Fruit fly (Drosophila melanogaster) whole organism, embryonic: Measurements from ENCODE around the gene CG14402.

Source experiments
- CG10274 ChIP-seq: fragments of 200-800 bp; sonication (Bioruptor generic); optimal IDR thresholded peaks from 3 replicates; lab custom pipeline; 2017; ENCODE audit warnings: missing biosample characterization, mild to moderate bottlenecking, missing genetic modification characterization
- CG1233 ChIP-seq: fragments of 200-800 bp; sonication (Bioruptor generic); optimal IDR thresholded peaks from 4 replicates; lab custom pipeline; 2018; ENCODE audit warnings: missing biosample characterization, mild to moderate bottlenecking, missing genetic modification characterization
- CG12744 ChIP-seq: fragments of 200-800 bp; sonication (Bioruptor generic); optimal IDR thresholded peaks from 2 replicates; lab custom pipeline; 2016; ENCODE audit warnings: missing biosample characterization, missing genetic modification characterization
- CG13775 ChIP-seq: fragments of 200-800 bp; sonication (Bioruptor generic); optimal IDR thresholded peaks from 3 replicates; lab custom pipeline; 2017; ENCODE audit warnings: missing biosample characterization, mild to moderate bottlenecking, missing genetic modification characterization
- CG15269 ChIP-seq: fragments of 200-800 bp; sonication (Bioruptor generic); optimal IDR thresholded peaks from 2 replicates; lab custom pipeline; 2018; ENCODE audit warnings: missing biosample characterization, mild to moderate bottlenecking, missing genetic modification characterization, moderate library complexity
- CG15514 ChIP-seq: fragments of 200-800 bp; sonication (Bioruptor generic); optimal IDR thresholded peaks from 3 replicates; lab custom pipeline; 2017; ENCODE audit warnings: missing biosample characterization, missing genetic modification characterization, mild to moderate bottlenecking, moderate library complexity, missing genetic modification reagents
- CG2678 ChIP-seq: fragments of 200-800 bp; sonication (Bioruptor generic); optimal IDR thresholded peaks from 3 replicates; lab custom pipeline; 2019; ENCODE audit warnings: missing biosample characterization, mild to moderate bottlenecking, missing genetic modification characterization, moderate library complexity
- CG31365 ChIP-seq: fragments of 200-800 bp; sonication (Bioruptor generic); optimal IDR thresholded peaks from 2 replicates; lab custom pipeline; 2018; ENCODE audit warnings: missing biosample characterization, mild to moderate bottlenecking, missing genetic modification characterization
- CG34224 ChIP-seq: fragments of 200-800 bp; sonication (Bioruptor generic); IDR thresholded peaks from 3 replicates; pipeline ENCODE4 v1.3.6; 2022; ENCODE audit warnings: missing biosample characterization, missing genetic modification characterization; ENCODE audit not compliant: partially characterized antibody
- CG4282 ChIP-seq: fragments of 200-800 bp; sonication (Bioruptor generic); optimal IDR thresholded peaks from 2 replicates; lab custom pipeline; 2016; ENCODE audit warnings: missing biosample characterization, missing genetic modification characterization
- CG4404 ChIP-seq: fragments of 200-800 bp; sonication (Bioruptor generic); IDR thresholded peaks from 2 replicates; pipeline ENCODE4 v1.3.6; 2022; ENCODE audit warnings: missing biosample characterization, missing genetic modification characterization
- CG4707 ChIP-seq: fragments of 200-800 bp; sonication (Bioruptor generic); optimal IDR thresholded peaks from 2 replicates; lab custom pipeline; 2018; ENCODE audit warnings: missing biosample characterization, mild to moderate bottlenecking, missing genetic modification characterization, moderate library complexity
- CG5245 ChIP-seq: fragments of 200-800 bp; sonication (Bioruptor generic); optimal IDR thresholded peaks from 3 replicates; lab custom pipeline; 2016; ENCODE audit warnings: missing biosample characterization, missing genetic modification characterization
- CG6175 ChIP-seq: fragments of 200-800 bp; sonication (Bioruptor generic); IDR thresholded peaks from 3 replicates; pipeline ENCODE4 v1.3.6; 2022; ENCODE audit warnings: missing biosample characterization, missing genetic modification characterization
- CG6791 ChIP-seq: fragments of 200-800 bp; sonication (Bioruptor generic); IDR thresholded peaks from 3 replicates; pipeline ENCODE4 v1.3.6; 2022; ENCODE audit warnings: missing biosample characterization, missing genetic modification characterization; ENCODE audit not compliant: partially characterized antibody
- CG7372 ChIP-seq: fragments of 200-800 bp; sonication (Bioruptor generic); IDR thresholded peaks from 2 replicates; pipeline ENCODE4 v1.3.6; 2022; ENCODE audit warnings: missing biosample characterization, missing genetic modification characterization
- CG7839 ChIP-seq: fragments of 200-800 bp; sonication (Bioruptor generic); optimal IDR thresholded peaks from 3 replicates; lab custom pipeline; 2018; ENCODE audit warnings: missing biosample characterization, mild to moderate bottlenecking, missing genetic modification characterization, moderate library complexity
- CG8281 ChIP-seq: fragments of 200-800 bp; sonication (Bioruptor generic); optimal IDR thresholded peaks from 2 replicates; lab custom pipeline; 2018; ENCODE audit warnings: missing biosample characterization, mild to moderate bottlenecking, missing genetic modification characterization, moderate library complexity
- CkIIα-i1 ChIP-seq: fragments of 200-800 bp; sonication (Bioruptor generic); IDR thresholded peaks from 2 replicates; pipeline ENCODE4 v1.3.6; 2022; ENCODE audit warnings: missing biosample characterization, missing genetic modification characterization
- Fer2 ChIP-seq: fragments of 200-800 bp; sonication (Bioruptor generic); optimal IDR thresholded peaks from 2 replicates; lab custom pipeline; 2018; ENCODE audit warnings: missing biosample characterization, mild to moderate bottlenecking, missing genetic modification characterization, moderate library complexity
- HmgZ ChIP-seq: fragments of 200-800 bp; sonication (Bioruptor generic); optimal IDR thresholded peaks from 2 replicates; lab custom pipeline; 2018; ENCODE audit warnings: missing biosample characterization, mild to moderate bottlenecking, missing genetic modification characterization
- Taf1 ChIP-seq: fragments of 200-800 bp; sonication (Bioruptor generic); IDR thresholded peaks from 2 replicates; pipeline ENCODE4 v1.3.6; 2022; ENCODE audit warnings: missing biosample characterization, missing genetic modification characterization
- Tbp ChIP-seq: fragments of >200 bp; optimal IDR thresholded peaks from 2 replicates; lab custom pipeline; 2018; ENCODE audit warnings: missing biosample characterization, missing genetic modification characterization
- YL-1 ChIP-seq: fragments of 200-800 bp; sonication (Bioruptor generic); optimal IDR thresholded peaks from 3 replicates; lab custom pipeline; 2017; ENCODE audit warnings: missing biosample characterization, mild to moderate bottlenecking, missing genetic modification characterization
- abd-A ChIP-seq: fragments of 200-800 bp; sonication (Bioruptor generic); optimal IDR thresholded peaks from 3 replicates; lab custom pipeline; 2019; ENCODE audit warnings: missing biosample characterization, mild to moderate bottlenecking, missing genetic modification characterization, moderate library complexity
- bigmax ChIP-seq: fragments of 200-800 bp; sonication (Bioruptor generic); optimal IDR thresholded peaks from 2 replicates; lab custom pipeline; 2018; ENCODE audit warnings: missing biosample characterization, mild to moderate bottlenecking, missing genetic modification characterization
- cas ChIP-seq: fragments of 200-800 bp; sonication (Bioruptor generic); IDR thresholded peaks from 2 replicates; pipeline ENCODE4 v1.3.6; 2022; ENCODE audit warnings: missing biosample characterization, missing genetic modification characterization
- cato ChIP-seq: fragments of 200-800 bp; sonication (Bioruptor generic); optimal IDR thresholded peaks from 2 replicates; lab custom pipeline; 2016; ENCODE audit warnings: missing biosample characterization, missing genetic modification characterization, borderline replicate concordance
- chif ChIP-seq, 2 experiments: fragments of 200-800 bp; sonication (Bioruptor generic); optimal IDR thresholded peaks; 3 replicates each; lab custom pipeline; 2016; ENCODE audit warnings: missing biosample characterization in 2 of 2, missing genetic modification characterization in 2 of 2
- ci ChIP-seq: fragments of 200-800 bp; sonication (Bioruptor generic); IDR thresholded peaks from 3 replicates; pipeline ENCODE4 v1.3.6; 2022; ENCODE audit warnings: missing biosample characterization, missing genetic modification characterization
- eyg ChIP-seq: fragments of 200-800 bp; sonication (Bioruptor generic); optimal IDR thresholded peaks from 3 replicates; lab custom pipeline; 2016; ENCODE audit warnings: missing biosample characterization, missing genetic modification characterization
- fu2 ChIP-seq: fragments of 200-800 bp; sonication (Bioruptor generic); optimal IDR thresholded peaks from 2 replicates; lab custom pipeline; 2016; ENCODE audit warnings: missing biosample characterization, missing genetic modification characterization
- jing ChIP-seq: fragments of 200-800 bp; sonication (Bioruptor generic); optimal IDR thresholded peaks from 2 replicates; lab custom pipeline; 2018; ENCODE audit warnings: missing biosample characterization, mild to moderate bottlenecking, missing genetic modification characterization
- kay ChIP-seq: fragments of 200-800 bp; sonication (Bioruptor generic); optimal IDR thresholded peaks from 2 replicates; lab custom pipeline; 2016; ENCODE audit warnings: missing biosample characterization, missing genetic modification characterization
- knrl ChIP-seq: fragments of 200-800 bp; sonication (Bioruptor generic); IDR thresholded peaks from 3 replicates; pipeline ENCODE4 v1.3.6; 2022; ENCODE audit warnings: missing biosample characterization, missing genetic modification characterization; ENCODE audit not compliant: partially characterized antibody
- lab ChIP-seq: fragments of 200-800 bp; sonication (Bioruptor generic); optimal IDR thresholded peaks from 3 replicates; lab custom pipeline; 2017; ENCODE audit warnings: missing biosample characterization, missing genetic modification characterization, mild to moderate bottlenecking, moderate library complexity, missing genetic modification reagents
- lbe ChIP-seq: fragments of 200-800 bp; sonication (Bioruptor generic); optimal IDR thresholded peaks from 2 replicates; lab custom pipeline; 2016; ENCODE audit warnings: missing biosample characterization, mild to moderate bottlenecking, missing genetic modification characterization
- pb ChIP-seq: fragments of 200-800 bp; sonication (Bioruptor generic); optimal IDR thresholded peaks from 3 replicates; lab custom pipeline; 2016; ENCODE audit warnings: missing biosample characterization, missing genetic modification characterization
- ranshi ChIP-seq: fragments of 200-800 bp; sonication (Bioruptor generic); IDR thresholded peaks from 2 replicates; pipeline ENCODE4 v1.3.6; 2022; ENCODE audit warnings: missing biosample characterization, missing genetic modification characterization
- repo ChIP-seq: fragments of 200-800 bp; sonication (Bioruptor generic); optimal IDR thresholded peaks from 2 replicates; lab custom pipeline; 2016; ENCODE audit warnings: missing biosample characterization, missing genetic modification characterization
- ro ChIP-seq: fragments of 200-800 bp; sonication (Bioruptor generic); IDR thresholded peaks from 2 replicates; pipeline ENCODE4 v1.3.6; 2022; ENCODE audit warnings: missing biosample characterization, missing genetic modification characterization
- sd ChIP-seq: fragments of 200-800 bp; sonication (Bioruptor generic); optimal IDR thresholded peaks from 3 replicates; lab custom pipeline; 2018; ENCODE audit warnings: missing biosample characterization, mild to moderate bottlenecking, missing genetic modification characterization, moderate library complexity
- slp2 ChIP-seq: fragments of 200-800 bp; sonication (Bioruptor generic); optimal IDR thresholded peaks from 2 replicates; lab custom pipeline; 2016; ENCODE audit warnings: missing biosample characterization, missing genetic modification characterization
- so ChIP-seq: fragments of 200-800 bp; sonication (Bioruptor generic); IDR thresholded peaks from 3 replicates; pipeline ENCODE4 v1.3.6; 2022; ENCODE audit warnings: missing biosample characterization, missing genetic modification characterization
- stc ChIP-seq: fragments of 200-800 bp; sonication (Bioruptor generic); IDR thresholded peaks from 2 replicates; pipeline ENCODE4 v1.3.6; 2022; ENCODE audit warnings: missing biosample characterization, missing genetic modification characterization
- tll ChIP-seq, 2 experiments: fragments of 200-800 bp in 1 of 2; fragments of >200 bp in 1 of 2; sonication (Bioruptor generic) in 1 of 2; optimal IDR thresholded peaks; 2 replicates each; lab custom pipeline; 2017 to 2019; ENCODE audit warnings: missing biosample characterization in 2 of 2, missing genetic modification characterization in 2 of 2, mild to moderate bottlenecking in 1 of 2, moderate library complexity in 1 of 2
- vvl ChIP-seq: fragments of 200-800 bp; sonication (Bioruptor generic); IDR thresholded peaks from 2 replicates; pipeline ENCODE4 v1.3.6; 2022; ENCODE audit warnings: missing biosample characterization, missing genetic modification characterization
- zen2 ChIP-seq: fragments of 200-800 bp; sonication (Bioruptor generic); IDR thresholded peaks from 3 replicates; pipeline ENCODE4 v1.3.6; 2022; ENCODE audit warnings: missing biosample characterization, missing genetic modification characterization; ENCODE audit not compliant: partially characterized antibody

The CG14402 gene

DNA sequence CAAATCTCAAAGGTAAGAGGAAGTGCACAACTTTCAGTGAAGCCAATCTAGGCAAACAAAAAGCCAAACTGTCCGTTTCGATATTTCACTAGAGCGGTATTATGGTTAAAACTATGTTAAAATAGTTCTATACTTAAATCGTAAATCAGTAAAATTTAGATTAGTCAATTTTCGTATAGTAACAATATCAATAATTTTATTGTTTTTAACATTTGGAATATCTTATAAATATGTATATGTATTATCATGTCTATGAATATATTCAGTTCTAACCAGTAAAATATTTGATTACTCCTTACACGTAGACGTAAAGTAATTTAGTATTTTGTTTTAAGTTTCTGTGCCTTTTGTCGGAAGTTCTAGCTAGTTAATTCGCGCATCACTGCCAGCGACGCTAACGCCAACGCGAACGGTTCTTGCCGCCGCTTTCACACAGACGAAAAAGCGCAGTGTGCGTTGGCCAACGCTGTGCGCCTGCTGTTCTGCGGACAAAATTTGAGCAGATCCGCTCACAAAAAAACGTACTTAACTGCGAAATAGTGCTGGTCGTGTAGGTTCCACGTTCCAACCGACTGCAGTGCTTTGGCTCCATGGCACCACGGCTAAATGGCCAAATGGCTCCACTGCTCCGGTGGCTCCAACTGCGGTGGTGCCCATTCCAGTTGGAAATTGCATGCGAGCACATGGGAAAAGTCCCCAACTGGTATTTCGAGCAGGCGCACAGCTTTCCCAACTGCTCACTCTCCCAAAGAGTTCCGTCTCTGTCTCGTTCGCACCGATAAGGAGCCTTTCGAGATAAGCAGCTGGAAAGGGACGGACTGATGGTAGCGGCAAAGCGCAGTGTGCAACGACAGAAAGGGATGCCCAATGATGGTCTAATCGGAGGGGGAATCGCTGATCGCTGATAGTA, 25.6 kb upstream of the CG14402 start (continued):
- no peak for TF ChIP-seq CG15269 (tag; lab: Kevin White, UChicago)
- TF ChIP-seq ci (GFP tag; lab: Robert Waterston, UW), result peak; percentile 76
- TF ChIP-seq sd (tag; lab: Kevin White, UChicago), result peak; percentile 96
- no peak for TF ChIP-seq repo
- TF ChIP-seq CG13775 (GFP tag; lab: Kevin White, UChicago), result no peak
- TF ChIP-seq CG4707 (GFP tag; lab: Kevin White, UChicago), result peak; percentile 19
- no peak for TF ChIP-seq CG5245 (GFP tag; lab: Kevin White, UChicago)
- no peak for TF ChIP-seq eyg
- TF ChIP-seq lbe (GFP tag; lab: Kevin White, UChicago), result peak; percentile 39
- TF ChIP-seq cato, result no peak
- TF ChIP-seq CG12744 (GFP tag; lab: Kevin White, UChicago), result no peak
- TF ChIP-seq knrl, result peak; percentile 40; the same call in 2 of the 3 replicates
- TF ChIP-seq bigmax (GFP tag; lab: Kevin White, UChicago), result peak; percentile 25
- peak; percentile 23 for TF ChIP-seq CG2678
- TF ChIP-seq slp2 (GFP tag; lab: Kevin White, UChicago), result no peak
- peak; percentile 69 for TF ChIP-seq CG15514 (GFP tag; lab: Kevin White, UChicago)
- TF ChIP-seq Fer2 (tag; lab: Kevin White, UChicago), result no peak
- TF ChIP-seq CG8281 (tag; lab: Kevin White, UChicago), result no peak
- no peak for TF ChIP-seq ranshi (GFP tag; lab: Robert Waterston, UW)
- TF ChIP-seq zen2, result peak; percentile 61; the same call in 2 of the 3 replicates
- peak; percentile 49 for TF ChIP-seq lab (GFP tag; lab: Kevin White, UChicago)
- no peak for TF ChIP-seq chif (GFP tag; optimal IDR thresholded peaks at IDR 0.05; lab: Kevin White, UChicago)
- no peak for TF ChIP-seq CG10274 (GFP tag; lab: Kevin White, UChicago)
- no peak for TF ChIP-seq CG7839 (tag; lab: Kevin White, UChicago)
- TF ChIP-seq YL-1 (GFP tag; lab: Kevin White, UChicago), result no peak
- TF ChIP-seq HmgZ (tag; lab: Kevin White, UChicago), result peak; percentile 81
- no peak for TF ChIP-seq fu2 (GFP tag; lab: Kevin White, UChicago)
- no peak for TF ChIP-seq jing (GFP tag; lab: Kevin White, UChicago)
- TF ChIP-seq Tbp (GFP tag; lab: Kevin White, UChicago), result no peak
- peak; percentile 45 for TF ChIP-seq CG31365
- TF ChIP-seq pb (GFP tag; lab: Kevin White, UChicago), result no peak
- no peak for TF ChIP-seq CG7372 (GFP tag; lab: Robert Waterston, UW)
- TF ChIP-seq CG6175 (GFP tag; lab: Robert Waterston, UW), result peak; percentile 70; the same call in 1 of the 3 replicates
- 0 out of 3 replicates have a peak, but pooled peaks have one; percentile 9 for TF ChIP-seq CG34224 (GFP tag; lab: Robert Waterston, UW)
- TF ChIP-seq Taf1, result no peak
- peak; percentile 42; the same call in 1 of the 3 replicates for TF ChIP-seq so (GFP tag; lab: Robert Waterston, UW)
- TF ChIP-seq vvl (GFP tag; lab: Robert Waterston, UW), result no peak
- TF ChIP-seq tll (GFP tag; optimal IDR thresholded peaks at IDR 0.05; lab: Kevin White, UChicago), result no peak
- peak; percentile 16; the same call in 1 of the 2 replicates for TF ChIP-seq stc (GFP tag; lab: Robert Waterston, UW)
- no peak for TF ChIP-seq kay
- TF ChIP-seq cas, result no peak
- TF ChIP-seq CG1233 (GFP tag; lab: Kevin White, UChicago), result peak; percentile 13
- no peak for TF ChIP-seq ro (GFP tag; lab: Robert Waterston, UW)
- TF ChIP-seq CG4282 (GFP tag; lab: Kevin White, UChicago), result no peak
- TF ChIP-seq CG6791, result peak; percentile 55; the same call in 1 of the 3 replicates
- TF ChIP-seq CG4404 (GFP tag; lab: Robert Waterston, UW), result no peak
- TF ChIP-seq abd-A (tag; lab: Kevin White, UChicago), result peak; percentile 89
- TF ChIP-seq CkIIα-i1, result no peak
